Worm (Caenorhabditis elegans): ENCODE data around the gene T19C3.7.

DNA sequence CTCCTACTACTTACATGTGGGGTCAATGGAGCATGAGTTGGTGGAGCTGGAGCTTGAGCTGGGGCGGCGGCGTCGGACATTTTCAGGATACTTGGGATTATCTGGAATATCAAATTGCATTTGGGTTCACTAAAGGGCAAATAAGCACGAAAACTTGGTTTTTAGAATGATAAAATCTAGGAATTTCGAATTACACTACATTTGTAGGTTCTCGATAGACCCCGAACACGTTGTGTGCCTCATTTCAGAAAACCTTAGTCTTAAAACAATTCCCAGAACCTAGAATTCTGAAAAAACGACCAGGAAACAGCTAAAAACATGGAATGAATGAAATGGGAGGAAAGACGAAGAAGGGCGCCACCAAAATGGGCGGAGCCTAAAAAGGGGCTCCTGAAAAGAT is 21.5 kb downstream of the T19C3.7 start, which contains the start of gene T19C3.3:
- TF ChIP-seq nhr-12 (tag; optimal IDR thresholded peaks at IDR 0.05): no peak
- TF ChIP-seq ZK546.5 (tag; optimal IDR thresholded peaks at IDR 0.05): no peak
- TF ChIP-seq pha-4 (tag; optimal IDR thresholded peaks at IDR 0.05): no peak
- TF ChIP-seq ama-1 (optimal IDR thresholded peaks at IDR 0.05): no peak
- no peak for TF ChIP-seq pqm-1 (tag; optimal IDR thresholded peaks at IDR 0.05)
- TF ChIP-seq fos-1 (tag; optimal IDR thresholded peaks at IDR 0.05): no peak
- TF ChIP-seq nhr-77 (tag; optimal IDR thresholded peaks at IDR 0.05): no peak
